Worm (Caenorhabditis elegans) whole organism, L1 larva: Measurements from ENCODE around the gene Y64G10A.2.

ENCODE experiments used
- C04F5.9 ChIP-seq: sonication (generic microtip); optimal IDR thresholded peaks from 2 replicates; lab custom pipeline; 2016; ENCODE audit warnings: missing genetic modification characterization, missing compliant biosample characterization
- C16A3.4 ChIP-seq: fragments of 150-350 bp; optimal IDR thresholded peaks from 2 replicates; lab custom pipeline; 2014; ENCODE audit warnings: missing biosample characterization, missing genetic modification characterization
- F16B12.6 ChIP-seq: fragments of 150-350 bp; optimal IDR thresholded peaks from 2 replicates; lab custom pipeline; 2014; ENCODE audit warnings: missing biosample characterization, missing genetic modification characterization
- aha-1 ChIP-seq: fragments of 150-350 bp; optimal IDR thresholded peaks from 2 replicates; lab custom pipeline; 2014; ENCODE audit warnings: missing biosample characterization, missing genetic modification characterization
- alr-1 ChIP-seq: fragments of 200-800 bp; sonication (Bioruptor generic); optimal IDR thresholded peaks from 2 replicates; lab custom pipeline; 2018; ENCODE audit warnings: borderline replicate concordance, mild to moderate bottlenecking, missing genetic modification characterization, missing compliant biosample characterization
- ama-1 ChIP-seq: fragments of 150-350 bp; optimal IDR thresholded peaks from 2 replicates; lab custom pipeline; 2014
- ceh-8 ChIP-seq: fragments of 200-800 bp; sonication (Bioruptor generic); optimal IDR thresholded peaks from 2 replicates; lab custom pipeline; 2018; ENCODE audit warnings: mild to moderate bottlenecking, missing genetic modification characterization, moderate library complexity, missing compliant biosample characterization
- ceh-82 ChIP-seq, 3 experiments: fragments of 150-350 bp in 1 of 3; sonication (generic microtip) in 2 of 3; optimal IDR thresholded peaks; 2 replicates each; lab custom pipeline; 2014 to 2017; ENCODE audit warnings: missing biosample characterization in 3 of 3, missing genetic modification characterization in 3 of 3
- ceh-88 ChIP-seq: fragments of 200-800 bp; sonication (Bioruptor generic); IDR thresholded peaks from 2 replicates; pipeline ENCODE4 v1.3.6; 2022; ENCODE audit warnings: missing genetic modification characterization, missing compliant biosample characterization
- ces-1 ChIP-seq: fragments of 150-350 bp; optimal IDR thresholded peaks from 2 replicates; lab custom pipeline; 2014; ENCODE audit warnings: missing biosample characterization, missing genetic modification reagents, missing genetic modification characterization
- efl-1 ChIP-seq, 4 experiments: fragments of 150-350 bp; optimal IDR thresholded peaks in 3 of 4; peaks in 1 of 4; 1 replicate in 1 of 4; 2 replicates in 3 of 4; lab custom pipeline; 2014; ENCODE audit warnings: missing biosample characterization in 2 of 4, missing genetic modification characterization in 2 of 4, missing genetic modification reagents in 2 of 4
- efl-3 ChIP-seq: fragments of 200-800 bp; sonication (Bioruptor generic); optimal IDR thresholded peaks from 2 replicates; lab custom pipeline; 2018; ENCODE audit warnings: mild to moderate bottlenecking, missing genetic modification characterization, missing compliant biosample characterization
- egl-27 ChIP-seq, 2 experiments: fragments of 150-350 bp in 1 of 2; sonication (generic microtip); optimal IDR thresholded peaks; 3 replicates each; lab custom pipeline; 2017 to 2018; ENCODE audit warnings: missing biosample characterization in 2 of 2, missing genetic modification characterization in 2 of 2, missing genetic modification reagents in 2 of 2
- elt-2 ChIP-seq: sonication (generic microtip); optimal IDR thresholded peaks from 2 replicates; lab custom pipeline; 2016; ENCODE audit warnings: missing genetic modification characterization, mild to moderate bottlenecking, inconsistent platforms, missing compliant biosample characterization, missing genetic modification reagents
- fkh-10 ChIP-seq: sonication (generic microtip); optimal IDR thresholded peaks from 2 replicates; lab custom pipeline; 2017; ENCODE audit warnings: missing biosample characterization, missing genetic modification reagents, missing genetic modification characterization
- fkh-4 ChIP-seq: sonication (generic microtip); optimal IDR thresholded peaks from 2 replicates; lab custom pipeline; 2016; ENCODE audit warnings: missing compliant biosample characterization, missing genetic modification characterization, borderline replicate concordance
- hlh-17 ChIP-seq: fragments of 200-800 bp; sonication (Bioruptor generic); optimal IDR thresholded peaks from 2 replicates; lab custom pipeline; 2018; ENCODE audit warnings: missing genetic modification characterization, mild to moderate bottlenecking, missing compliant biosample characterization, moderate library complexity, borderline replicate concordance
- hpl-2 ChIP-seq: fragments of 150-350 bp; optimal IDR thresholded peaks from 2 replicates; lab custom pipeline; 2014; ENCODE audit warnings: missing biosample characterization, missing genetic modification reagents, missing genetic modification characterization
- irx-1 ChIP-seq: sonication (generic microtip); optimal IDR thresholded peaks from 2 replicates; lab custom pipeline; 2016; ENCODE audit warnings: missing genetic modification characterization, missing compliant biosample characterization
- isw-1 ChIP-seq: fragments of 200-800 bp; sonication (Bioruptor generic); IDR thresholded peaks from 2 replicates; pipeline ENCODE4 v1.3.6; 2022; ENCODE audit warnings: missing genetic modification characterization, missing compliant biosample characterization
- lin-13 ChIP-seq: fragments of 150-350 bp; optimal IDR thresholded peaks from 2 replicates; lab custom pipeline; 2014; ENCODE audit warnings: missing biosample characterization, missing genetic modification reagents, missing genetic modification characterization
- lin-14 ChIP-seq: fragments of 200-800 bp; sonication (Bioruptor generic); optimal IDR thresholded peaks from 2 replicates; lab custom pipeline; 2018; ENCODE audit warnings: mild to moderate bottlenecking, missing genetic modification characterization, moderate library complexity, missing compliant biosample characterization
- lin-15B ChIP-seq: fragments of 150-350 bp; sonication (generic microtip); optimal IDR thresholded peaks from 3 replicates; lab custom pipeline; 2014; ENCODE audit warnings: missing biosample characterization, missing genetic modification characterization
- lin-35 ChIP-seq, 2 experiments: fragments of 150-350 bp; optimal IDR thresholded peaks; 2 replicates each; lab custom pipeline; 2014; ENCODE audit warnings: missing biosample characterization in 2 of 2, missing genetic modification characterization in 2 of 2, missing genetic modification reagents in 2 of 2
- lin-39 ChIP-seq: fragments of 150-350 bp; optimal IDR thresholded peaks from 2 replicates; lab custom pipeline; 2014; ENCODE audit warnings: missing biosample characterization, missing genetic modification reagents, missing genetic modification characterization
- mab-9 ChIP-seq: fragments of 200-800 bp; sonication (Bioruptor generic); IDR thresholded peaks from 2 replicates; pipeline ENCODE4 v1.3.6; 2022; ENCODE audit warnings: missing genetic modification reagents, missing genetic modification characterization, missing compliant biosample characterization
- mep-1 ChIP-seq: fragments of 150-350 bp; optimal IDR thresholded peaks from 2 replicates; lab custom pipeline; 2014; ENCODE audit warnings: missing biosample characterization, missing genetic modification characterization
- nhr-11 ChIP-seq: fragments of 150-350 bp; optimal IDR thresholded peaks from 2 replicates; lab custom pipeline; 2014; ENCODE audit warnings: missing biosample characterization, missing genetic modification characterization
- nhr-12 ChIP-seq: sonication (generic microtip); optimal IDR thresholded peaks from 2 replicates; lab custom pipeline; 2017; ENCODE audit warnings: missing biosample characterization, missing genetic modification characterization
- nhr-19 ChIP-seq: fragments of 200-800 bp; sonication (Bioruptor generic); conservative IDR thresholded peaks from 2 replicates; pipeline ENCODE4 v1.3.6; 2022; ENCODE audit warnings: missing genetic modification characterization, missing compliant biosample characterization
- nhr-28 ChIP-seq: fragments of 150-350 bp; optimal IDR thresholded peaks from 2 replicates; lab custom pipeline; 2014; ENCODE audit warnings: missing biosample characterization, missing genetic modification characterization
- nhr-71 ChIP-seq: sonication (generic microtip); optimal IDR thresholded peaks from 2 replicates; lab custom pipeline; 2016; ENCODE audit warnings: mild to moderate bottlenecking, missing genetic modification characterization, moderate library complexity, missing compliant biosample characterization
- nhr-76 ChIP-seq: sonication (generic microtip); optimal IDR thresholded peaks from 2 replicates; lab custom pipeline; 2017; ENCODE audit warnings: missing biosample characterization, missing genetic modification characterization
- nhr-77 ChIP-seq: fragments of 150-350 bp; optimal IDR thresholded peaks from 2 replicates; lab custom pipeline; 2014; ENCODE audit warnings: missing biosample characterization, missing genetic modification characterization
- nhr-85 ChIP-seq: sonication (generic microtip); peaks from one replicate; lab custom pipeline; 2016; ENCODE audit warnings: missing genetic modification characterization, inconsistent platforms, missing compliant biosample characterization
- nhr-90 ChIP-seq: sonication (generic microtip); optimal IDR thresholded peaks from 2 replicates; lab custom pipeline; 2016; ENCODE audit warnings: mild to moderate bottlenecking, missing genetic modification characterization, missing compliant biosample characterization; ENCODE audit not compliant: poor library complexity
- pag-3 ChIP-seq: sonication (generic microtip); optimal IDR thresholded peaks from 2 replicates; lab custom pipeline; 2017; ENCODE audit warnings: missing genetic modification characterization, mild to moderate bottlenecking, missing compliant biosample characterization, antibody characterized with exemption, borderline replicate concordance; ENCODE audit not compliant: insufficient read depth
- pax-3 ChIP-seq: fragments of 200-800 bp; sonication (Bioruptor generic); optimal IDR thresholded peaks from 2 replicates; lab custom pipeline; 2018; ENCODE audit warnings: mild to moderate bottlenecking, missing genetic modification characterization, moderate library complexity, missing compliant biosample characterization
- pqm-1 ChIP-seq: sonication (generic microtip); optimal IDR thresholded peaks from 3 replicates; lab custom pipeline; 2017; ENCODE audit warnings: missing biosample characterization, missing genetic modification characterization
- skn-1 ChIP-seq: fragments of 150-350 bp; optimal IDR thresholded peaks from 2 replicates; lab custom pipeline; 2014; ENCODE audit warnings: missing biosample characterization, missing genetic modification characterization
- sox-4 ChIP-seq: sonication (generic microtip); optimal IDR thresholded peaks from 2 replicates; lab custom pipeline; 2016; ENCODE audit warnings: missing genetic modification characterization, missing compliant biosample characterization
- swsn-7 ChIP-seq: sonication (generic microtip); optimal IDR thresholded peaks from 2 replicates; lab custom pipeline; 2016; ENCODE audit warnings: missing genetic modification characterization, missing compliant biosample characterization
- tbx-2 ChIP-seq: sonication (generic microtip); optimal IDR thresholded peaks from 2 replicates; lab custom pipeline; 2016; ENCODE audit warnings: missing genetic modification characterization, missing compliant biosample characterization
- tlp-1 ChIP-seq: fragments of 150-350 bp; optimal IDR thresholded peaks from 2 replicates; lab custom pipeline; 2014; ENCODE audit warnings: missing biosample characterization, missing genetic modification characterization
- unc-30 ChIP-seq: sonication (generic microtip); optimal IDR thresholded peaks from 2 replicates; lab custom pipeline; 2017; ENCODE audit warnings: missing biosample characterization, missing genetic modification characterization
- unc-86 ChIP-seq: sonication (generic microtip); optimal IDR thresholded peaks from 2 replicates; lab custom pipeline; 2016; ENCODE audit warnings: missing genetic modification characterization, missing compliant biosample characterization
- xbp-1 ChIP-seq: sonication (generic microtip); optimal IDR thresholded peaks from 2 replicates; lab custom pipeline; 2016; ENCODE audit warnings: missing genetic modification characterization, missing compliant biosample characterization
- zag-1 ChIP-seq: fragments of 150-350 bp; optimal IDR thresholded peaks from 2 replicates; lab custom pipeline; 2014; ENCODE audit warnings: missing biosample characterization, missing genetic modification characterization
- ztf-11 ChIP-seq, 2 experiments: sonication (generic microtip); optimal IDR thresholded peaks; 2 replicates each; lab custom pipeline; 2016 to 2017; ENCODE audit warnings: missing genetic modification characterization in 2 of 2, missing biosample characterization in 1 of 2, missing compliant biosample characterization in 1 of 2
- ztf-4 ChIP-seq: fragments of 150-350 bp; optimal IDR thresholded peaks from 2 replicates; lab custom pipeline; 2014; ENCODE audit warnings: missing biosample characterization, missing genetic modification characterization

The Y64G10A.2 gene

ce11 chrIV:14260761-14261160 is 16.5 kb upstream of the Y64G10A.2 start (continued):
- TF ChIP-seq fkh-10 (GFP tag; lab: Kevin White, UChicago) (peak; percentile 77), unc-30 (tag; lab: Kevin White, UChicago) (no peak), F16B12.6 (tag; lab: Kevin White, UChicago) (no peak), isw-1 (GFP tag; lab: Robert Waterston, UW) (0 out of 2 replicates have a peak, but pooled peaks have one; percentile 12), nhr-90 (tag; lab: Kevin White, UChicago) (no peak), lin-35 (GFP tag; optimal IDR thresholded peaks at IDR 0.05; lab: Kevin White, UChicago) (peak in 1 of 2 experiments; percentile 42), irx-1 (no peak), lin-39 (no peak), pax-3 (tag; lab: Kevin White, UChicago) (peak; percentile 38), lin-14 (GFP tag; lab: Kevin White, UChicago) (peak; percentile 94), hpl-2 (no peak), efl-3 (GFP tag; lab: Kevin White, UChicago) (no peak), alr-1 (tag; lab: Kevin White, UChicago) (no peak), lin-13 (no peak), nhr-28 (tag; lab: Kevin White, UChicago) (no peak), aha-1 (tag; lab: Kevin White, UChicago) (no peak), egl-27 (tag; optimal IDR thresholded peaks at IDR 0.05; lab: Kevin White, UChicago) (no peak), nhr-71 (peak; percentile 73), ces-1 (no peak), ceh-82 (tag; optimal IDR thresholded peaks at IDR 0.05; lab: Kevin White, UChicago) (peak in 1 of 3 experiments; percentile 42), tbx-2 (tag; lab: Kevin White, UChicago) (peak; percentile 27), elt-2 (tag; lab: Kevin White, UChicago) (no peak), nhr-12 (tag; lab: Kevin White, UChicago) (no peak), zag-1 (peak; percentile 29), C04F5.9 (no peak), nhr-11 (tag; lab: Kevin White, UChicago) (no peak), lin-15B (tag; lab: Kevin White, UChicago) (no peak), xbp-1 (tag; lab: Kevin White, UChicago) (peak; percentile 11), sox-4 (no peak), ztf-4 (tag; lab: Kevin White, UChicago) (no peak), ceh-8 (GFP tag; lab: Kevin White, UChicago) (no peak), ceh-88 (GFP tag; lab: Robert Waterston, UW) (no peak), ama-1 (lab: Kevin White, UChicago) (no peak), pag-3 (tag; lab: Kevin White, UChicago) (no peak), nhr-76 (tag; lab: Kevin White, UChicago) (no peak), efl-1 (optimal IDR thresholded peaks at IDR 0.05; lab: Kevin White, UChicago) (peak; percentile 32 to 33), efl-1 (GFP tag; optimal IDR thresholded peaks at IDR 0.05 in 1 of 2; lab: Kevin White, UChicago) (no peak), swsn-7 (tag; lab: Kevin White, UChicago) (peak; percentile 47), nhr-85 (tag; lab: Kevin White, UChicago) (no peak), tlp-1 (tag; lab: Kevin White, UChicago) (no peak), pqm-1 (tag; lab: Kevin White, UChicago) (no peak), mab-9 (GFP tag; lab: Robert Waterston, UW) (no peak), ztf-11 (tag; optimal IDR thresholded peaks at IDR 0.05; lab: Kevin White, UChicago) (no peak), fkh-4 (tag; lab: Kevin White, UChicago) (no peak)

DNA sequence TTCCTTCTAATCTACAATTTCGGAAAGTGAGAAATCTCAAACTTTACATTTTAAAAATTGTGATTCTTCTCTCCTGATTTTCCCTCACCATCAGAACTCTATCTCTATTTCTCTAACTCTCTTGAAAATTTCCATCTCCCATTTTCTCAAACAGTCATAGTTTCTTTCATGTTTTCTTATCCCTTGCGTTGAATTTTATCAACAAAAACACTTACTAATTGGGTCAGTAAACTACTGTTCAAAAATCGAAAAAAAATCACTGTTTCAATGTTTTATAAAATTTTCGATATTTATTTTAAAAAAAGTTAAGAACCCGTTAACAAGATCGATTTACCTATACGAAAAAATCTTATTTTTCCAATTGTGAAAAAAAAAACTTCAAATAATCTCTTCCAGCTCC is 14.9 kb upstream of the Y64G10A.2 start:
- TF ChIP-seq fkh-4 (tag; lab: Kevin White, UChicago) = no peak
- no peak for TF ChIP-seq F16B12.6 (tag; lab: Kevin White, UChicago)
- no peak for TF ChIP-seq ceh-8 (GFP tag; lab: Kevin White, UChicago)
- no peak for TF ChIP-seq nhr-90 (tag; lab: Kevin White, UChicago)
- TF ChIP-seq irx-1 = no peak
- no peak for TF ChIP-seq alr-1 (tag; lab: Kevin White, UChicago)
- no peak for TF ChIP-seq ceh-88 (GFP tag; lab: Robert Waterston, UW)
- TF ChIP-seq zag-1 = no peak
- no peak for TF ChIP-seq unc-86 (tag; lab: Kevin White, UChicago)
- no peak for TF ChIP-seq sox-4
- TF ChIP-seq xbp-1 (tag; lab: Kevin White, UChicago) = no peak
- TF ChIP-seq mep-1 (tag; lab: Kevin White, UChicago) = no peak
- no peak for TF ChIP-seq nhr-19 (GFP tag; lab: Robert Waterston, UW)
- TF ChIP-seq hlh-17 (GFP tag; lab: Kevin White, UChicago) = no peak
- TF ChIP-seq nhr-77 (tag; lab: Kevin White, UChicago) = no peak
- TF ChIP-seq lin-14 (GFP tag; lab: Kevin White, UChicago) = no peak
- TF ChIP-seq pax-3 (tag; lab: Kevin White, UChicago) = no peak
- no peak for TF ChIP-seq skn-1 (tag; lab: Kevin White, UChicago)
- TF ChIP-seq lin-13 = no peak
- no peak for TF ChIP-seq C16A3.4 (tag; lab: Kevin White, UChicago)
